Worm (Caenorhabditis elegans) whole organism, midembryonic: ENCODE results near the gene cox-15.
A peak's percentile ranks its signal among the peaks of the same experiment; 100 is the strongest.

Experiments
- T22C8.4 ChIP-seq: fragments of 200-800 bp; sonication (Bioruptor generic); IDR thresholded peaks from 2 replicates; pipeline ENCODE4 v1.3.6; 2022; ENCODE audit warnings: missing genetic modification characterization, missing compliant biosample characterization
- cog-1 ChIP-seq: sonication (generic microtip); optimal IDR thresholded peaks from 2 replicates; lab custom pipeline; 2016; ENCODE audit warnings: missing genetic modification characterization, missing compliant biosample characterization
- flt-1 ChIP-seq: fragments of 200-800 bp; sonication (Bioruptor generic); IDR thresholded peaks from 2 replicates; pipeline ENCODE4 v1.3.6; 2022; ENCODE audit warnings: missing genetic modification characterization, missing compliant biosample characterization
- klf-2 ChIP-seq: fragments of 200-800 bp; sonication (Bioruptor generic); conservative IDR thresholded peaks from 2 replicates; pipeline ENCODE4 v1.3.6; 2022; ENCODE audit warnings: missing genetic modification reagents, missing genetic modification characterization, missing compliant biosample characterization
- med-1 ChIP-seq: sonication (generic microtip); optimal IDR thresholded peaks from 2 replicates; lab custom pipeline; 2017; ENCODE audit warnings: missing genetic modification characterization, mild to moderate bottlenecking, missing compliant biosample characterization, antibody characterized with exemption, missing genetic modification reagents; ENCODE audit not compliant: insufficient read depth
- ref-1 ChIP-seq: fragments of 200-800 bp; sonication (Bioruptor generic); conservative IDR thresholded peaks from 2 replicates; pipeline ENCODE4 v1.3.6; 2022; ENCODE audit warnings: missing genetic modification reagents, missing genetic modification characterization, missing compliant biosample characterization
- tab-1 ChIP-seq: fragments of 200-800 bp; sonication (Bioruptor generic); IDR thresholded peaks from 2 replicates; pipeline ENCODE4 v1.3.6; 2022; ENCODE audit warnings: missing genetic modification characterization, missing compliant biosample characterization
- ztf-23 ChIP-seq: fragments of 200-800 bp; sonication (Bioruptor generic); IDR thresholded peaks from 2 replicates; pipeline ENCODE4 v1.3.6; 2022; ENCODE audit warnings: missing genetic modification reagents, missing genetic modification characterization, missing compliant biosample characterization
- ztf-29 ChIP-seq: fragments of 200-800 bp; sonication (Bioruptor generic); IDR thresholded peaks from 2 replicates; pipeline ENCODE4 v1.3.6; 2022; ENCODE audit warnings: missing genetic modification reagents, missing genetic modification characterization, missing compliant biosample characterization

Gene cox-15

ce11 chrII:11205783-11206182 is 29.0 kb downstream of the cox-15 start:
- TF ChIP-seq med-1 (GFP tag; lab: Kevin White, UChicago) (no peak), ztf-29 (GFP tag; lab: Robert Waterston, UW) (no peak), ztf-23 (GFP tag; lab: Robert Waterston, UW) (no peak), cog-1 (no peak), tab-1 (GFP tag; lab: Robert Waterston, UW) (no peak), klf-2 (GFP tag; lab: Robert Waterston, UW) (no peak), flt-1 (no peak), T22C8.4 (GFP tag; lab: Robert Waterston, UW) (no peak), ref-1 (no peak)

ce11 chrII:11204731-11205130 is 30.0 kb downstream of the cox-15 start:
- TF ChIP-seq cog-1 (no peak), klf-2 (GFP tag; lab: Robert Waterston, UW) (no peak), ztf-29 (GFP tag; lab: Robert Waterston, UW) (no peak)

ce11 chrII:11202581-11203271 is 32.0 kb downstream of the cox-15 start, which contains the start of gene srap-1:
Gene srap-1, plus strand, starts transcription at chrII:11203221.
- TF ChIP-seq ref-1 (no peak), tab-1 (GFP tag; lab: Robert Waterston, UW) (no peak), ztf-29 (GFP tag; lab: Robert Waterston, UW) (no peak)

- no peak for TF ChIP-seq T22C8.4 (GFP tag; lab: Robert Waterston, UW)
- TF ChIP-seq ztf-23 (GFP tag; lab: Robert Waterston, UW) = no peak
- no peak for TF ChIP-seq flt-1
- no peak for TF ChIP-seq tab-1 (GFP tag; lab: Robert Waterston, UW)
- TF ChIP-seq med-1 (GFP tag; lab: Kevin White, UChicago) = no peak
- TF ChIP-seq ztf-29 (GFP tag; lab: Robert Waterston, UW) = no peak
- no peak for TF ChIP-seq ref-1
- no peak for TF ChIP-seq klf-2 (GFP tag; lab: Robert Waterston, UW)
- TF ChIP-seq cog-1 = no peak
Measured at ce11 chrII:11200234-11200755, 34.5 kb downstream of the cox-15 start.

ce11 chrII:11193523-11193922 is 41.2 kb downstream of the cox-15 start:
- TF ChIP-seq flt-1 = no peak
- no peak for TF ChIP-seq klf-2 (GFP tag; lab: Robert Waterston, UW)
- TF ChIP-seq T22C8.4 (GFP tag; lab: Robert Waterston, UW) = no peak
- TF ChIP-seq med-1 (GFP tag; lab: Kevin White, UChicago) = no peak
- TF ChIP-seq tab-1 (GFP tag; lab: Robert Waterston, UW) = no peak
- TF ChIP-seq cog-1 = no peak

- no peak for TF ChIP-seq ztf-23 (GFP tag; lab: Robert Waterston, UW)
- TF ChIP-seq klf-2 (GFP tag; lab: Robert Waterston, UW) = no peak
- TF ChIP-seq med-1 (GFP tag; lab: Kevin White, UChicago) = no peak
- no peak for TF ChIP-seq T22C8.4 (GFP tag; lab: Robert Waterston, UW)
- no peak for TF ChIP-seq ztf-29 (GFP tag; lab: Robert Waterston, UW)
- TF ChIP-seq ref-1 = no peak
- no peak for TF ChIP-seq cog-1
- no peak for TF ChIP-seq tab-1 (GFP tag; lab: Robert Waterston, UW)
- TF ChIP-seq flt-1 = no peak
Measured at ce11 chrII:11192488-11192887, 42.3 kb downstream of the cox-15 start.

- TF ChIP-seq klf-2 (GFP tag; lab: Robert Waterston, UW) (no peak), ztf-23 (GFP tag; lab: Robert Waterston, UW) (no peak), cog-1 (no peak), med-1 (GFP tag; lab: Kevin White, UChicago) (no peak), flt-1 (no peak), ref-1 (no peak), ztf-29 (GFP tag; lab: Robert Waterston, UW) (no peak), tab-1 (GFP tag; lab: Robert Waterston, UW) (no peak), T22C8.4 (GFP tag; lab: Robert Waterston, UW) (no peak)
Measured at ce11 chrII:11188026-11188425, 46.7 kb downstream of the cox-15 start, which contains the start of gene F37H8.5. Gene F37H8.5, plus strand, starts transcription at chrII:11188206.

- TF ChIP-seq med-1 (GFP tag; lab: Kevin White, UChicago) (no peak), klf-2 (GFP tag; lab: Robert Waterston, UW) (no peak), flt-1 (no peak), T22C8.4 (GFP tag; lab: Robert Waterston, UW) (no peak), tab-1 (GFP tag; lab: Robert Waterston, UW) (no peak), cog-1 (no peak), ref-1 (no peak), ztf-29 (GFP tag; lab: Robert Waterston, UW) (no peak), ztf-23 (GFP tag; lab: Robert Waterston, UW) (no peak)
Measured at ce11 chrII:11185728-11186127, 49.0 kb downstream of the cox-15 start, which contains the start of gene sfxn-1.2. Gene sfxn-1.2, plus strand, starts transcription at chrII:11186028.

- TF ChIP-seq klf-2 (GFP tag; lab: Robert Waterston, UW) (0 out of 2 replicates have a peak, but pooled peaks have one; percentile 24), flt-1 (no peak), T22C8.4 (GFP tag; lab: Robert Waterston, UW) (peak; percentile 51; the same call in 1 of the 2 replicates)
Measured at ce11 chrII:11184757-11185341, 49.9 kb downstream of the cox-15 start, which contains the start of gene lir-3. Gene lir-3, minus strand, starts transcription at chrII:11184807.
